Fruit fly (Drosophila melanogaster) whole organism, embryonic: ENCODE data around the gene CG33341.

Experiments used
- CG17912 ChIP-seq: fragments of 200-800 bp; sonication (Bioruptor generic); optimal IDR thresholded peaks from 2 replicates; lab custom pipeline; 2018; ENCODE audit warnings: missing biosample characterization, mild to moderate bottlenecking, missing genetic modification characterization
- CG9817 ChIP-seq: fragments of 200-800 bp; sonication (Bioruptor generic); optimal IDR thresholded peaks from 2 replicates; lab custom pipeline; 2018; ENCODE audit warnings: missing biosample characterization, mild to moderate bottlenecking, missing genetic modification characterization, moderate library complexity
- Gug ChIP-seq: fragments of 200-800 bp; sonication (Bioruptor generic); IDR thresholded peaks from 4 replicates; pipeline ENCODE4 v1.3.6; 2022; ENCODE audit warnings: missing biosample characterization, missing genetic modification characterization
- Side ChIP-seq: fragments of 200-800 bp; sonication (Bioruptor generic); optimal IDR thresholded peaks from 2 replicates; lab custom pipeline; 2016; ENCODE audit warnings: missing biosample characterization, missing genetic modification characterization
- TFAM ChIP-seq: fragments of 200-800 bp; sonication (Bioruptor generic); optimal IDR thresholded peaks from 2 replicates; lab custom pipeline; 2017; ENCODE audit warnings: missing biosample characterization, missing genetic modification characterization, inconsistent platforms
- Usf ChIP-seq: fragments of 200-800 bp; sonication (Bioruptor generic); optimal IDR thresholded peaks from 2 replicates; lab custom pipeline; 2017; ENCODE audit warnings: missing genotype, missing biosample characterization, missing genetic modification characterization
- ac ChIP-seq: fragments of 200-800 bp; sonication (Bioruptor generic); optimal IDR thresholded peaks from 3 replicates; lab custom pipeline; 2017; ENCODE audit warnings: missing biosample characterization, mild to moderate bottlenecking, missing genetic modification characterization
- dimm ChIP-seq: fragments of 200-800 bp; sonication (Bioruptor generic); IDR thresholded peaks from 2 replicates; pipeline ENCODE4 v1.3.6; 2022; ENCODE audit warnings: missing biosample characterization, missing genetic modification characterization
- lab ChIP-seq: fragments of 200-800 bp; sonication (Bioruptor generic); optimal IDR thresholded peaks from 3 replicates; lab custom pipeline; 2017; ENCODE audit warnings: missing biosample characterization, missing genetic modification characterization, mild to moderate bottlenecking, moderate library complexity, missing genetic modification reagents
- sens-2 ChIP-seq: fragments of 200-800 bp; sonication (Bioruptor generic); IDR thresholded peaks from 2 replicates; pipeline ENCODE4 v1.3.6; 2022; ENCODE audit warnings: missing biosample characterization, missing genetic modification characterization
- ssp ChIP-seq: fragments of 200-800 bp; sonication (Bioruptor generic); IDR thresholded peaks from 2 replicates; pipeline ENCODE4 v1.3.6; 2022; ENCODE audit warnings: missing biosample characterization, missing genetic modification characterization
- twi ChIP-seq: fragments of 200-800 bp; optimal IDR thresholded peaks from 2 replicates; lab custom pipeline; 2019; ENCODE audit warnings: missing biosample characterization, mild to moderate bottlenecking, missing genetic modification characterization, moderate library complexity
- zen ChIP-seq: fragments of 200-800 bp; sonication (Bioruptor generic); optimal IDR thresholded peaks from 3 replicates; lab custom pipeline; 2018; ENCODE audit warnings: missing biosample characterization, mild to moderate bottlenecking, missing genetic modification characterization, moderate library complexity

dm6 chr3R:24392207-24392939 lies 24.2 kb downstream of the CG33341 start, which contains the start of gene CG13616:
- TF ChIP-seq CG17912 (GFP tag; lab: Kevin White, UChicago) (no peak), Gug (GFP tag; lab: Robert Waterston, UW) (no peak), TFAM (GFP tag; lab: Kevin White, UChicago) (no peak), CG9817 (tag; lab: Kevin White, UChicago) (no peak), sens-2 (no peak), ssp (GFP tag; lab: Robert Waterston, UW) (no peak), zen (tag; lab: Kevin White, UChicago) (no peak), Usf (no peak), lab (GFP tag; lab: Kevin White, UChicago) (no peak), dimm (GFP tag; lab: Robert Waterston, UW) (no peak), Side (no peak), ac (GFP tag; lab: Kevin White, UChicago) (no peak), twi (tag; lab: Kevin White, UChicago) (no peak)
